Worm (Caenorhabditis elegans) whole organism, young adult: ENCODE measurements around the gene sdz-10.

ENCODE experiments used
- C17E4.6 ChIP-seq: fragments of 200-800 bp; sonication (Bioruptor generic); IDR thresholded peaks from 2 replicates; pipeline ENCODE4 v1.3.6; 2022; ENCODE audit warnings: missing genetic modification reagents, missing genetic modification characterization, missing compliant biosample characterization
- K12H6.12 ChIP-seq: fragments of 200-800 bp; sonication (Bioruptor generic); optimal IDR thresholded peaks from 2 replicates; lab custom pipeline; 2018; ENCODE audit warnings: mild to moderate bottlenecking, missing genetic modification characterization, missing compliant biosample characterization
- T07F8.4 ChIP-seq: sonication (generic microtip); optimal IDR thresholded peaks from 2 replicates; lab custom pipeline; 2016; ENCODE audit warnings: mild to moderate bottlenecking, missing genetic modification characterization, moderate library complexity, missing compliant biosample characterization
- Y53F4B.3 ChIP-seq: fragments of 200-800 bp; sonication (Bioruptor generic); IDR thresholded peaks from 2 replicates; pipeline ENCODE4 v1.3.6; 2022; ENCODE audit warnings: missing genetic modification reagents, missing genetic modification characterization, missing compliant biosample characterization
- ama-1 ChIP-seq, 3 experiments: fragments of 150-350 bp in 1 of 3; sonication (generic microtip) in 2 of 3; optimal IDR thresholded peaks; 2 replicates each; lab custom pipeline; 2014 to 2018; ENCODE audit warnings: missing biosample characterization in 2 of 3, missing genetic modification characterization in 2 of 3, missing genetic modification reagents in 2 of 3
- aptf-2 ChIP-seq: fragments of 200-800 bp; sonication (Bioruptor generic); conservative IDR thresholded peaks from 2 replicates; pipeline ENCODE4 v1.3.6; 2022; ENCODE audit warnings: missing genetic modification reagents, missing genetic modification characterization, missing compliant biosample characterization
- attf-3 ChIP-seq: fragments of 200-800 bp; sonication (Bioruptor generic); conservative IDR thresholded peaks from 2 replicates; pipeline ENCODE4 v1.3.6; 2022; ENCODE audit warnings: missing genetic modification reagents, missing genetic modification characterization, missing compliant biosample characterization
- attf-5 ChIP-seq: fragments of 200-800 bp; sonication (Bioruptor generic); optimal IDR thresholded peaks from 2 replicates; lab custom pipeline; 2018; ENCODE audit warnings: mild to moderate bottlenecking, missing genetic modification characterization, missing compliant biosample characterization
- cebp-1 ChIP-seq, 2 experiments: fragments of 200-800 bp in 1 of 2; sonication (Bioruptor generic) in 1 of 2; sonication (generic microtip) in 1 of 2; IDR thresholded peaks in 1 of 2; optimal IDR thresholded peaks in 1 of 2; 2 replicates each; pipeline versions ENCODE4 v1.3.6 to Lab custom; 2017 to 2022; ENCODE audit warnings: missing compliant biosample characterization in 2 of 2, missing genetic modification characterization in 2 of 2, mild to moderate bottlenecking in 1 of 2, missing genetic modification reagents in 1 of 2, moderate library complexity in 1 of 2
- cebp-2 ChIP-seq: fragments of 200-800 bp; sonication (Bioruptor generic); IDR thresholded peaks from 2 replicates; pipeline ENCODE4 v1.3.6; 2022; ENCODE audit warnings: missing genetic modification characterization, missing compliant biosample characterization
- ceh-27 ChIP-seq: fragments of 200-800 bp; sonication (Bioruptor generic); optimal IDR thresholded peaks from 2 replicates; lab custom pipeline; 2018; ENCODE audit warnings: mild to moderate bottlenecking, missing genetic modification characterization, moderate library complexity, missing compliant biosample characterization
- ceh-40 ChIP-seq: fragments of 200-800 bp; sonication (Bioruptor generic); IDR thresholded peaks from 2 replicates; pipeline ENCODE4 v1.3.6; 2022; ENCODE audit warnings: missing genetic modification characterization, missing compliant biosample characterization
- chd-7 ChIP-seq: sonication (generic microtip); optimal IDR thresholded peaks from 2 replicates; lab custom pipeline; 2016; ENCODE audit warnings: mild to moderate bottlenecking, missing genetic modification characterization, moderate library complexity, missing compliant biosample characterization
- die-1 ChIP-seq: sonication (generic microtip); optimal IDR thresholded peaks from 2 replicates; lab custom pipeline; 2016; ENCODE audit warnings: missing genotype, mild to moderate bottlenecking, missing genetic modification characterization, missing compliant biosample characterization
- egrh-3 ChIP-seq: fragments of 200-800 bp; sonication (Bioruptor generic); IDR thresholded peaks from 2 replicates; pipeline ENCODE4 v1.3.6; 2022; ENCODE audit warnings: missing genetic modification reagents, missing genetic modification characterization, missing compliant biosample characterization
- ekl-4 ChIP-seq: fragments of 200-800 bp; sonication (Bioruptor generic); IDR thresholded peaks from 2 replicates; pipeline ENCODE4 v1.3.6; 2022; ENCODE audit warnings: missing genetic modification reagents, missing genetic modification characterization, missing compliant biosample characterization
- fkh-3 ChIP-seq: sonication (generic microtip); optimal IDR thresholded peaks from 2 replicates; lab custom pipeline; 2016; ENCODE audit warnings: mild to moderate bottlenecking, missing genetic modification characterization, missing compliant biosample characterization
- hlh-12 ChIP-seq: sonication (generic microtip); optimal IDR thresholded peaks from 2 replicates; lab custom pipeline; 2016; ENCODE audit warnings: missing genetic modification characterization, missing compliant biosample characterization
- lin-26 ChIP-seq: fragments of 200-800 bp; sonication (Bioruptor generic); IDR thresholded peaks from 2 replicates; pipeline ENCODE4 v1.3.6; 2022; ENCODE audit warnings: missing genetic modification reagents, missing genetic modification characterization, missing compliant biosample characterization
- lir-1 ChIP-seq: fragments of 200-800 bp; sonication (Bioruptor generic); conservative IDR thresholded peaks from 2 replicates; pipeline ENCODE4 v1.3.6; 2022; ENCODE audit warnings: missing genetic modification reagents, missing genetic modification characterization, missing compliant biosample characterization
- madf-10 ChIP-seq: sonication (generic microtip); optimal IDR thresholded peaks from 2 replicates; lab custom pipeline; 2016; ENCODE audit warnings: mild to moderate bottlenecking, missing genetic modification characterization, missing compliant biosample characterization
- madf-3 ChIP-seq: fragments of 200-800 bp; sonication (Bioruptor generic); IDR thresholded peaks from 2 replicates; pipeline ENCODE4 v1.3.6; 2022; ENCODE audit warnings: missing genetic modification reagents, missing genetic modification characterization, missing compliant biosample characterization
- mcd-1 ChIP-seq: fragments of 200-800 bp; sonication (Bioruptor generic); IDR thresholded peaks from 2 replicates; pipeline ENCODE4 v1.3.6; 2022; ENCODE audit warnings: missing genetic modification reagents, missing genetic modification characterization, missing compliant biosample characterization
- nfyb-1 ChIP-seq: fragments of 200-800 bp; sonication (Bioruptor generic); IDR thresholded peaks from 2 replicates; pipeline ENCODE4 v1.3.6; 2022; ENCODE audit warnings: missing genetic modification reagents, missing genetic modification characterization, missing compliant biosample characterization
- nhr-179 ChIP-seq: sonication (generic microtip); optimal IDR thresholded peaks from 2 replicates; lab custom pipeline; 2016; ENCODE audit warnings: mild to moderate bottlenecking, missing genetic modification characterization, missing compliant biosample characterization
- rcor-1 ChIP-seq: fragments of 200-800 bp; sonication (Bioruptor generic); IDR thresholded peaks from 2 replicates; pipeline ENCODE4 v1.3.6; 2022; ENCODE audit warnings: missing genetic modification reagents, missing genetic modification characterization, missing compliant biosample characterization
- rpc-1 ChIP-seq, 2 experiments: fragments of 150-350 bp in 1 of 2; sonication (generic microtip) in 1 of 2; optimal IDR thresholded peaks; 2 replicates each; lab custom pipeline; 2014 to 2018; ENCODE audit warnings: missing biosample characterization in 1 of 2, missing genetic modification characterization in 1 of 2, missing genetic modification reagents in 1 of 2, missing genotype in 1 of 2
- sdz-38 ChIP-seq: sonication (generic microtip); optimal IDR thresholded peaks from 2 replicates; lab custom pipeline; 2016; ENCODE audit warnings: missing genotype, missing genetic modification characterization, missing compliant biosample characterization
- sea-2 ChIP-seq: fragments of 200-800 bp; sonication (Bioruptor generic); IDR thresholded peaks from 2 replicates; pipeline ENCODE4 v1.3.6; 2022; ENCODE audit warnings: missing genetic modification characterization, missing compliant biosample characterization
- snpc-1.1 ChIP-seq: sonication (generic microtip); optimal IDR thresholded peaks from 2 replicates; lab custom pipeline; 2017; ENCODE audit warnings: missing genetic modification characterization, mild to moderate bottlenecking, missing compliant biosample characterization, antibody characterized with exemption, moderate library complexity, missing genotype, missing genetic modification reagents; ENCODE audit not compliant: insufficient read depth
- snpc-1.3 ChIP-seq: sonication (generic microtip); optimal IDR thresholded peaks from 2 replicates; lab custom pipeline; 2017; ENCODE audit warnings: missing genetic modification characterization, mild to moderate bottlenecking, missing compliant biosample characterization, antibody characterized with exemption, moderate library complexity, missing genotype, missing genetic modification reagents; ENCODE audit not compliant: insufficient read depth
- snpc-3.4 ChIP-seq: sonication (generic microtip); optimal IDR thresholded peaks from 2 replicates; lab custom pipeline; 2017; ENCODE audit warnings: missing genetic modification characterization, mild to moderate bottlenecking, missing compliant biosample characterization, antibody characterized with exemption, moderate library complexity, missing genotype, missing genetic modification reagents
- tbp1 ChIP-seq: fragments of 200-800 bp; sonication (Bioruptor generic); optimal IDR thresholded peaks from 2 replicates; lab custom pipeline; 2018; ENCODE audit warnings: mild to moderate bottlenecking, missing genetic modification characterization, missing compliant biosample characterization
- tlf-1 ChIP-seq: fragments of 200-800 bp; sonication (Bioruptor generic); optimal IDR thresholded peaks from 2 replicates; lab custom pipeline; 2018; ENCODE audit warnings: mild to moderate bottlenecking, missing genetic modification characterization, missing compliant biosample characterization
- unc-130 ChIP-seq: sonication (generic microtip); optimal IDR thresholded peaks from 2 replicates; lab custom pipeline; 2016; ENCODE audit warnings: missing genetic modification reagents, missing genetic modification characterization, missing compliant biosample characterization
- unc-62 ChIP-seq: fragments of 150-350 bp; optimal IDR thresholded peaks from 2 replicates; lab custom pipeline; 2014; ENCODE audit warnings: missing biosample characterization, missing genetic modification reagents, missing genetic modification characterization
- zfh-2 ChIP-seq: fragments of 200-800 bp; sonication (Bioruptor generic); conservative IDR thresholded peaks from 2 replicates; pipeline ENCODE4 v1.3.6; 2022; ENCODE audit warnings: missing genetic modification reagents, missing genetic modification characterization, missing compliant biosample characterization
- zim-3 ChIP-seq: sonication (generic microtip); optimal IDR thresholded peaks from 2 replicates; lab custom pipeline; 2017; ENCODE audit warnings: mild to moderate bottlenecking, missing genetic modification characterization, moderate library complexity, missing compliant biosample characterization
- ztf-18 ChIP-seq: sonication (generic microtip); optimal IDR thresholded peaks from 2 replicates; lab custom pipeline; 2016; ENCODE audit warnings: missing genotype, mild to moderate bottlenecking, missing genetic modification characterization, missing compliant biosample characterization
- ztf-28 ChIP-seq: fragments of 200-800 bp; sonication (Bioruptor generic); IDR thresholded peaks from 2 replicates; pipeline ENCODE4 v1.3.6; 2022; ENCODE audit warnings: missing genetic modification reagents, missing genetic modification characterization, missing compliant biosample characterization
- ztf-6 ChIP-seq: fragments of 200-800 bp; sonication (Bioruptor generic); IDR thresholded peaks from 2 replicates; pipeline ENCODE4 v1.3.6; 2022; ENCODE audit warnings: missing genetic modification reagents, missing genetic modification characterization, missing compliant biosample characterization

The sdz-10 gene

DNA sequence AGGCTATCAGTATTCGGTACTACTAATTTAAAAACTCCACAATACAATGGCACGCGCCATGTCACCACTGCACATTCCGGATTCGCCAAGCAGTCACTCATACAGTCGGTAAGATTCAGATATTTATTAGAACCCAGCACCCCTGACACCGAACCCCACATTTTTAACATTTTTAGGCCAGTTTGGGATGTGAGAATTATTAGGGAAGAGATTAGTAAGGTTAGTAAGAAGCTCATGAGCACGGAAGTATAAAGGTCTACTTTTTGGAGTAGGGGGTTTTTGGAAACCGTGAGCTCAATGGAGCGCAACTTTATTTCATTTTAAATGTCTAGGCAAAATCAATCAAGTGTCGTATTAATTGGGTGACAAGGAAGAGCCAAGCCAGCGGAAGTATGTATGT, 14.1 kb downstream of the sdz-10 start, which contains the start of gene F29A7.8:
F29A7.8 (minus strand) TSS at position 101 of the 400 bp plus-strand sequence.
- TF ChIP-seq madf-3 (GFP tag; lab: Robert Waterston, UW) (no peak), sea-2 (GFP tag; lab: Robert Waterston, UW) (no peak), ztf-6 (GFP tag; lab: Robert Waterston, UW) (no peak), sdz-38 (tag; lab: Kevin White, UChicago) (no peak), madf-10 (tag; lab: Kevin White, UChicago) (no peak), snpc-1.3 (tag; lab: Kevin White, UChicago) (no peak), rcor-1 (GFP tag; lab: Robert Waterston, UW) (no peak), lir-1 (no peak), unc-62 (GFP tag; lab: Kevin White, UChicago) (no peak), snpc-3.4 (tag; lab: Kevin White, UChicago) (no peak), ekl-4 (no peak), nfyb-1 (no peak), cebp-2 (GFP tag; lab: Robert Waterston, UW) (no peak), T07F8.4 (tag; lab: Kevin White, UChicago) (no peak)

- TF ChIP-seq hlh-12 (no peak), T07F8.4 (tag; lab: Kevin White, UChicago) (no peak), cebp-1 (GFP tag; IDR thresholded peaks at IDR 0.05; lab: Robert Waterston, UW) (no peak), cebp-1 (tag; optimal IDR thresholded peaks at IDR 0.05; lab: Kevin White, UChicago) (no peak), lin-26 (no peak), tbp1 (GFP tag; lab: Kevin White, UChicago) (no peak)
Measured at ce11 chrII:2756351-2756750, 15.7 kb downstream of the sdz-10 start.

- TF ChIP-seq egrh-3 (GFP tag; lab: Robert Waterston, UW) = peak; percentile 52; the same call in 1 of the 2 replicates
- 0 out of 2 replicates have a peak, but pooled peaks have one; percentile 4 for TF ChIP-seq lin-26
- TF ChIP-seq zfh-2 = peak; percentile 73
- no peak for TF ChIP-seq C17E4.6 (GFP tag; lab: Robert Waterston, UW)
Measured at ce11 chrII:2754595-2754994, 17.5 kb downstream of the sdz-10 start.

- no peak for TF ChIP-seq attf-3 (GFP tag; lab: Robert Waterston, UW)
- TF ChIP-seq ama-1 (optimal IDR thresholded peaks at IDR 0.05; lab: Kevin White, UChicago) = no peak
- TF ChIP-seq ama-1 (GFP tag; optimal IDR thresholded peaks at IDR 0.05; lab: Kevin White, UChicago) = no peak
- no peak for TF ChIP-seq Y53F4B.3 (GFP tag; lab: Robert Waterston, UW)
Measured at ce11 chrII:2752999-2753398, 19.1 kb downstream of the sdz-10 start, which contains the start of gene F29A7.3. F29A7.3 (plus strand) TSS chrII:2753299.

DNA sequence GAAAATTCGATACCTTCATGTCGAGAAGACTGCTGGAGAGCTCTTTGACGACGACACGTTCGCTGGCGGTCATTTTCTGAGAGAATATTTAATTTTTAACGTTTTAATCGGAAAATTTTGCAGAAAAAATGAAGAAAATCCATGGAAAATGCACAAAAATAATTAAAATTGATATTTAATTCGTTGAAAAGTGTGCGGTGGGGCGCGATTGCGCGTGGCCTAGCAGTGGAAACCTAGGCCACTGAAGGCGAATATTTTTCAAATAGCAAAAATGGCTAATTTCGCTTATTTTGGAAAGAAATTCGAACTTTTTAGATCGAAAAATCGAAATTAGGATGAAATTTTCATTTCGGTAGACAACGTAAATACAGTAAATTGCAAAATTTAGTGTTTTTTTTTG, 19.5 kb downstream of the sdz-10 start, which contains the start of gene F29A7.6:
F29A7.6 (minus strand) TSS at position 76 of the 400 bp plus-strand sequence.
- TF ChIP-seq ztf-28 (GFP tag; lab: Robert Waterston, UW) = peak; percentile 69; the same call in 1 of the 2 replicates
- peak; percentile 54 for TF ChIP-seq ceh-27 (GFP tag; lab: Kevin White, UChicago)
- TF ChIP-seq fkh-3 (tag; lab: Kevin White, UChicago) = no peak
- TF ChIP-seq aptf-2 (GFP tag; lab: Robert Waterston, UW) = peak; percentile 54; the same call in 1 of the 2 replicates
- TF ChIP-seq snpc-1.1 (tag; lab: Kevin White, UChicago) = peak; percentile 5
- TF ChIP-seq K12H6.12 (tag; lab: Kevin White, UChicago) = peak; percentile 31
- peak; percentile 96 for TF ChIP-seq mcd-1 (GFP tag; lab: Robert Waterston, UW)
- no peak for TF ChIP-seq tlf-1
- TF ChIP-seq attf-5 (GFP tag; lab: Kevin White, UChicago) = peak; percentile 66
- TF ChIP-seq ztf-18 (tag; lab: Kevin White, UChicago) = no peak
- peak; percentile 35 for TF ChIP-seq unc-130
- TF ChIP-seq ceh-40 (GFP tag; lab: Robert Waterston, UW) = no peak
- TF ChIP-seq chd-7 = no peak
- TF ChIP-seq die-1 (tag; lab: Kevin White, UChicago) = no peak
- TF ChIP-seq nhr-179 (tag; lab: Kevin White, UChicago) = no peak
- TF ChIP-seq rpc-1 (optimal IDR thresholded peaks at IDR 0.05; lab: Kevin White, UChicago) = no peak
- TF ChIP-seq rpc-1 (tag; optimal IDR thresholded peaks at IDR 0.05; lab: Kevin White, UChicago) = no peak
- TF ChIP-seq zim-3 (tag; lab: Kevin White, UChicago) = no peak
- no peak for TF ChIP-seq Y53F4B.3 (GFP tag; lab: Robert Waterston, UW)
